Fruit fly (Drosophila melanogaster) whole organism, pupa: ENCODE data around the gene mge.

Source experiments
- CG10348 ChIP-seq: fragments of 200-800 bp; sonication (Bioruptor generic); IDR thresholded peaks from 2 replicates; pipeline ENCODE4 v1.3.6; 2022; ENCODE audit warnings: missing biosample characterization, missing genetic modification characterization
- CG12605 ChIP-seq: fragments of 200-800 bp; sonication (Bioruptor generic); IDR thresholded peaks from 2 replicates; pipeline ENCODE4 v1.3.6; 2022; ENCODE audit warnings: missing biosample characterization, missing genetic modification characterization
- CG13204 ChIP-seq: fragments of 200-800 bp; sonication (Bioruptor generic); optimal IDR thresholded peaks from 2 replicates; lab custom pipeline; 2018; ENCODE audit warnings: missing biosample characterization, mild to moderate bottlenecking, missing genetic modification characterization, moderate library complexity
- CG14655 ChIP-seq: fragments of 200-800 bp; sonication (Bioruptor generic); optimal IDR thresholded peaks from 3 replicates; lab custom pipeline; 2017; ENCODE audit warnings: mild to moderate bottlenecking, missing biosample characterization, missing genetic modification reagents, missing genetic modification characterization
- CG15710 ChIP-seq: fragments of 200-800 bp; sonication (Bioruptor generic); optimal IDR thresholded peaks from 2 replicates; lab custom pipeline; 2018; ENCODE audit warnings: missing biosample characterization, mild to moderate bottlenecking, missing genetic modification characterization, moderate library complexity
- CG17806 ChIP-seq: fragments of 200-800 bp; sonication (Bioruptor generic); optimal IDR thresholded peaks from 2 replicates; lab custom pipeline; 2018; ENCODE audit warnings: missing biosample characterization, mild to moderate bottlenecking, missing genetic modification characterization, moderate library complexity
- CG32121 ChIP-seq: fragments of 200-800 bp; sonication (Bioruptor generic); IDR thresholded peaks from 2 replicates; pipeline ENCODE4 v1.3.6; 2022; ENCODE audit warnings: missing biosample characterization, missing genetic modification characterization
- CG34367 ChIP-seq: fragments of 200-800 bp; sonication (Bioruptor generic); optimal IDR thresholded peaks from 2 replicates; lab custom pipeline; 2018; ENCODE audit warnings: missing biosample characterization, mild to moderate bottlenecking, missing genetic modification characterization
- CG4496 ChIP-seq: fragments of 200-800 bp; sonication (Bioruptor generic); IDR thresholded peaks from 3 replicates; pipeline ENCODE4 v1.3.6; 2022; ENCODE audit warnings: missing biosample characterization, missing genetic modification characterization
- CG8159 ChIP-seq: fragments of 200-800 bp; sonication (Bioruptor generic); optimal IDR thresholded peaks from 3 replicates; lab custom pipeline; 2018; ENCODE audit warnings: missing biosample characterization, mild to moderate bottlenecking, missing genetic modification characterization, moderate library complexity
- CG8301 ChIP-seq: fragments of 200-800 bp; sonication (Bioruptor generic); optimal IDR thresholded peaks from 2 replicates; lab custom pipeline; 2018; ENCODE audit warnings: missing biosample characterization, mild to moderate bottlenecking, missing genetic modification characterization
- CG9948 ChIP-seq: fragments of 200-800 bp; sonication (Bioruptor generic); optimal IDR thresholded peaks from 2 replicates; lab custom pipeline; 2018; ENCODE audit warnings: missing biosample characterization, mild to moderate bottlenecking, missing genetic modification characterization, moderate library complexity
- D1 ChIP-seq: fragments of 200-800 bp; sonication (Bioruptor generic); optimal IDR thresholded peaks from 2 replicates; lab custom pipeline; 2018; ENCODE audit warnings: missing biosample characterization, mild to moderate bottlenecking, missing genetic modification characterization, moderate library complexity
- EcR ChIP-seq: fragments of 200-800 bp; sonication (Bioruptor generic); optimal IDR thresholded peaks from 3 replicates; lab custom pipeline; 2019; ENCODE audit warnings: missing biosample characterization, missing genetic modification characterization, mild to moderate bottlenecking, moderate library complexity, missing genetic modification reagents
- Ets98B ChIP-seq: fragments of 200-800 bp; sonication (Bioruptor generic); IDR thresholded peaks from 2 replicates; pipeline ENCODE4 v1.3.6; 2022; ENCODE audit warnings: missing biosample characterization, missing genetic modification characterization
- Pif1A ChIP-seq: fragments of 200-800 bp; sonication (Bioruptor generic); optimal IDR thresholded peaks from 3 replicates; lab custom pipeline; 2016; ENCODE audit warnings: missing biosample characterization, missing genetic modification characterization
- Pif1B ChIP-seq: fragments of 200-800 bp; sonication (Bioruptor generic); optimal IDR thresholded peaks from 3 replicates; lab custom pipeline; 2016; ENCODE audit warnings: missing biosample characterization, missing genetic modification characterization
- Snoo ChIP-seq: fragments of 200-800 bp; sonication (Bioruptor generic); optimal IDR thresholded peaks from 3 replicates; lab custom pipeline; 2017; ENCODE audit warnings: missing biosample characterization, mild to moderate bottlenecking, missing genetic modification characterization, inconsistent platforms
- fd96Ca ChIP-seq: fragments of 200-800 bp; sonication (Bioruptor generic); IDR thresholded peaks from 3 replicates; pipeline ENCODE4 v1.3.6; 2022; ENCODE audit warnings: missing biosample characterization, missing genetic modification characterization
- gl ChIP-seq: fragments of 200-800 bp; sonication (Bioruptor generic); optimal IDR thresholded peaks from 2 replicates; lab custom pipeline; 2018; ENCODE audit warnings: missing biosample characterization, mild to moderate bottlenecking, missing genetic modification characterization
- rn ChIP-seq: fragments of 200-800 bp; sonication (Bioruptor generic); IDR thresholded peaks from 2 replicates; pipeline ENCODE4 v1.3.6; 2022; ENCODE audit warnings: missing biosample characterization, missing genetic modification characterization

Gene mge

dm6 chr3L:3892154-3892624 lies 17.5 kb downstream of the mge start, which contains the start of gene Fie:
Gene Fie (plus strand): TSS chr3L:3892574.
- peak; percentile 16 for TF ChIP-seq CG34367
- no peak for TF ChIP-seq gl (tag; lab: Kevin White, UChicago)
- peak; percentile 11 for TF ChIP-seq Snoo
- no peak for TF ChIP-seq EcR
- no peak for TF ChIP-seq CG32121 (GFP tag; lab: Robert Waterston, UW)
- peak; percentile 29 for TF ChIP-seq CG8301 (tag; lab: Kevin White, UChicago)
- no peak for TF ChIP-seq Ets98B (GFP tag; lab: Robert Waterston, UW)
- TF ChIP-seq CG8159 (tag; lab: Kevin White, UChicago), result peak; percentile 61
- peak; percentile 5 for TF ChIP-seq CG9948
- TF ChIP-seq CG15710 (tag; lab: Kevin White, UChicago), result peak; percentile 55
- no peak for TF ChIP-seq Pif1A (GFP tag; lab: Kevin White, UChicago)
- peak; percentile 16 for TF ChIP-seq CG17806
- no peak for TF ChIP-seq CG4496 (GFP tag; lab: Robert Waterston, UW)
- TF ChIP-seq, all 21 proteins: peak for 7

- TF ChIP-seq CG14655, result peak; percentile 66
- TF ChIP-seq CG4496 (GFP tag; lab: Robert Waterston, UW), result no peak
- TF ChIP-seq CG32121 (GFP tag; lab: Robert Waterston, UW), result no peak
- TF ChIP-seq CG9948, result peak; percentile 43
- TF ChIP-seq CG17806, result peak; percentile 50
- no peak for TF ChIP-seq Ets98B (GFP tag; lab: Robert Waterston, UW)
- no peak for TF ChIP-seq Snoo
- peak; percentile 32 for TF ChIP-seq CG34367
- TF ChIP-seq CG15710 (tag; lab: Kevin White, UChicago), result peak; percentile 47
- TF ChIP-seq CG8159 (tag; lab: Kevin White, UChicago), result peak; percentile 57
- TF ChIP-seq Pif1B, result peak; percentile 18
- TF ChIP-seq CG8301 (tag; lab: Kevin White, UChicago), result peak; percentile 57
These were observed 18.9 kb downstream of the mge start for dm6 chr3L:3890860-3891259.

DNA sequence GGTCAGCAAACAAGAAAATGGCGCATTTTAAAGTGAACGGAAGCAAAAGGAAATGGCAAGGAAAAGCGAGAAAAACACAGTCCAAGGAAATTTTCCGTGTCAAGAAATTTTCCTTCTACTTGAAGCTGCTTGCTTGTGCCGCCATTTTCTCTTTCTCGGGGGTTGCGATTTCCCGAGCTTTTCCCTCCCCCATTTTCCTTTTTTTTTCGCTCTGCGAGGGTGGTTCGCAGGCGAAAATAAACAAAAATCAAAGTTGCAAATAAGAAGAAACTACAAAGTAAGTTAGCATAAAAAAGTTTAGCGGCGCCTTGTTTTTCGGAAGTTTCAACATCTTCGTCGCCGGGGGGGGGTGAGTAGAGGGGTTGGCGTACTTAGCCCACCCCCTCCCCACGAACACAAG lies 22.3 kb downstream of the mge start:
- no peak for TF ChIP-seq CG17806
- TF ChIP-seq rn (GFP tag; lab: Robert Waterston, UW), result no peak
- TF ChIP-seq Pif1A (GFP tag; lab: Kevin White, UChicago), result no peak

- TF ChIP-seq rn (GFP tag; lab: Robert Waterston, UW) (no peak), Snoo (no peak), CG15710 (tag; lab: Kevin White, UChicago) (no peak), fd96Ca (no peak), Pif1A (GFP tag; lab: Kevin White, UChicago) (no peak)
These were observed 23.8 kb downstream of the mge start for dm6 chr3L:3885933-3886332.

dm6 chr3L:3882046-3882445 lies 27.7 kb downstream of the mge start:
- TF ChIP-seq CG17806 (no peak), CG13204 (GFP tag; lab: Kevin White, UChicago) (no peak), CG12605 (GFP tag; lab: Robert Waterston, UW) (no peak), CG8301 (tag; lab: Kevin White, UChicago) (no peak), gl (tag; lab: Kevin White, UChicago) (no peak), rn (GFP tag; lab: Robert Waterston, UW) (no peak), CG9948 (no peak), CG14655 (no peak), Pif1B (no peak), EcR (no peak), Snoo (no peak), CG34367 (no peak), Ets98B (GFP tag; lab: Robert Waterston, UW) (no peak), fd96Ca (no peak), CG8159 (tag; lab: Kevin White, UChicago) (no peak), D1 (tag; lab: Kevin White, UChicago) (no peak), Pif1A (GFP tag; lab: Kevin White, UChicago) (no peak), CG10348 (GFP tag; lab: Robert Waterston, UW) (no peak), CG32121 (GFP tag; lab: Robert Waterston, UW) (no peak), CG4496 (GFP tag; lab: Robert Waterston, UW) (no peak)

DNA sequence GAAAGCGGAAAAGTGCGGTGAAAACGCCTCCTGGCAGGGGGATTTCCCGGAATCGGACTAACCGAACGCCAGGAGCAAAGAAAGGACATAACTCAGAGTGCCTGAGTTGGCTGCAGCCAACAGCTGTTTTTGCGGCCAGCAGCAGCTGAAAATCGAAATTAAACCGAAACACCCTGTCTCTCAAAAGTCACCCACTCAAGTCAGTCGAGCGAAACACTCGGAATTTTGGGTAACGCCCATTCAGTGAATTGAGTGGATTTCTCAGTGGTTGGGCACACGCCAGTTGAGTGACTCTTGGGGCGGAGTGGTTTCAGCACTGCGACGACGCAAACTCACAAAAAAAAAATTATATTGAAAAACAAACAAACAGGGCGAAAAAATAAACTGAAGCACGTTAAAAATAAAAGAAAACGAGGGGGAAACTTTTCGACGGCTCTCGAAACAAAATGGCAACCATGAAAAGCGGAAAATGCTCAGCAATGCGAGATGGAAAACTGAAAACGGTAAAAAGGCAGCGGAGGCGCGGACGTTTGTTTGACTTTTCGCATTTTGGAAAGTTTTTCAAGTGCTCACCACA lies 30.9 kb downstream of the mge start:
- TF ChIP-seq CG34367, result peak; percentile 65
- peak; percentile 71 for TF ChIP-seq CG8159 (tag; lab: Kevin White, UChicago)
- peak; percentile 91 for TF ChIP-seq gl (tag; lab: Kevin White, UChicago)
- TF ChIP-seq CG10348 (GFP tag; lab: Robert Waterston, UW), result no peak
- peak; percentile 94 for TF ChIP-seq CG4496 (GFP tag; lab: Robert Waterston, UW)
- TF ChIP-seq CG32121 (GFP tag; lab: Robert Waterston, UW), result peak; percentile 92
- TF ChIP-seq CG13204 (GFP tag; lab: Kevin White, UChicago), result peak; percentile 77
- TF ChIP-seq CG15710 (tag; lab: Kevin White, UChicago), result peak; percentile 69
- TF ChIP-seq fd96Ca, result peak; percentile 90
- TF ChIP-seq Pif1B, result peak; percentile 78
- peak; percentile 98 for TF ChIP-seq CG12605 (GFP tag; lab: Robert Waterston, UW)
- peak; percentile 92 for TF ChIP-seq Ets98B (GFP tag; lab: Robert Waterston, UW)
- peak; percentile 64 for TF ChIP-seq CG17806
- TF ChIP-seq EcR, result no peak
- TF ChIP-seq rn (GFP tag; lab: Robert Waterston, UW), result peak; percentile 80
- peak; percentile 56 for TF ChIP-seq CG8301 (tag; lab: Kevin White, UChicago)
- TF ChIP-seq Snoo, result peak; percentile 76
- peak; percentile 53 for TF ChIP-seq CG9948
- TF ChIP-seq D1 (tag; lab: Kevin White, UChicago), result peak; percentile 16
- peak; percentile 85 for TF ChIP-seq Pif1A (GFP tag; lab: Kevin White, UChicago)
- TF ChIP-seq CG14655, result peak; percentile 71
